Worm (Caenorhabditis elegans) whole organism, L1 larva: ENCODE measurements around the gene nhr-98.
A peak's percentile ranks its signal among the peaks of the same experiment; 100 is the strongest.

Source experiments
- C04F5.9 ChIP-seq: sonication (generic microtip); optimal IDR thresholded peaks from 2 replicates; lab custom pipeline; 2016; ENCODE audit warnings: missing genetic modification characterization, missing compliant biosample characterization
- F16B12.6 ChIP-seq: fragments of 150-350 bp; optimal IDR thresholded peaks from 2 replicates; lab custom pipeline; 2014; ENCODE audit warnings: missing biosample characterization, missing genetic modification characterization
- alr-1 ChIP-seq: fragments of 200-800 bp; sonication (Bioruptor generic); optimal IDR thresholded peaks from 2 replicates; lab custom pipeline; 2018; ENCODE audit warnings: borderline replicate concordance, mild to moderate bottlenecking, missing genetic modification characterization, missing compliant biosample characterization
- aly-2 ChIP-seq: fragments of 150-350 bp; optimal IDR thresholded peaks from 2 replicates; lab custom pipeline; 2014; ENCODE audit warnings: missing biosample characterization, missing genetic modification characterization
- ama-1 ChIP-seq: fragments of 150-350 bp; optimal IDR thresholded peaks from 2 replicates; lab custom pipeline; 2014
- ceh-88 ChIP-seq: fragments of 200-800 bp; sonication (Bioruptor generic); IDR thresholded peaks from 2 replicates; pipeline ENCODE4 v1.3.6; 2022; ENCODE audit warnings: missing genetic modification characterization, missing compliant biosample characterization
- ces-1 ChIP-seq: fragments of 150-350 bp; optimal IDR thresholded peaks from 2 replicates; lab custom pipeline; 2014; ENCODE audit warnings: missing biosample characterization, missing genetic modification reagents, missing genetic modification characterization
- efl-3 ChIP-seq: fragments of 200-800 bp; sonication (Bioruptor generic); optimal IDR thresholded peaks from 2 replicates; lab custom pipeline; 2018; ENCODE audit warnings: mild to moderate bottlenecking, missing genetic modification characterization, missing compliant biosample characterization
- elt-2 ChIP-seq: sonication (generic microtip); optimal IDR thresholded peaks from 2 replicates; lab custom pipeline; 2016; ENCODE audit warnings: missing genetic modification characterization, mild to moderate bottlenecking, inconsistent platforms, missing compliant biosample characterization, missing genetic modification reagents
- elt-3 ChIP-seq, 6 experiments: fragments of 150-350 bp in 1 of 6; sonication (generic microtip); optimal IDR thresholded peaks; 2 replicates each; lab custom pipeline; 2017 to 2018; ENCODE audit warnings: missing biosample characterization in 6 of 6, missing genetic modification characterization in 6 of 6, inconsistent platforms in 1 of 6
- ets-5 ChIP-seq: fragments of 200-800 bp; sonication (Bioruptor generic); IDR thresholded peaks from 2 replicates; pipeline ENCODE4 v1.3.6; 2022; ENCODE audit warnings: missing genetic modification characterization, missing compliant biosample characterization
- fkh-4 ChIP-seq: sonication (generic microtip); optimal IDR thresholded peaks from 2 replicates; lab custom pipeline; 2016; ENCODE audit warnings: missing compliant biosample characterization, missing genetic modification characterization, borderline replicate concordance
- fkh-8 ChIP-seq: sonication (generic microtip); optimal IDR thresholded peaks from 2 replicates; lab custom pipeline; 2016; ENCODE audit warnings: mild to moderate bottlenecking, missing genetic modification characterization, missing compliant biosample characterization
- grh-1 ChIP-seq: fragments of 200-800 bp; sonication (Bioruptor generic); IDR thresholded peaks from 2 replicates; pipeline ENCODE4 v1.3.6; 2022; ENCODE audit warnings: missing genetic modification reagents, missing genetic modification characterization, missing compliant biosample characterization
- isw-1 ChIP-seq: fragments of 200-800 bp; sonication (Bioruptor generic); IDR thresholded peaks from 2 replicates; pipeline ENCODE4 v1.3.6; 2022; ENCODE audit warnings: missing genetic modification characterization, missing compliant biosample characterization
- jun-1 ChIP-seq: fragments of 150-350 bp; optimal IDR thresholded peaks from 2 replicates; lab custom pipeline; 2014; ENCODE audit warnings: missing biosample characterization, missing genetic modification reagents, missing genetic modification characterization
- lin-14 ChIP-seq: fragments of 200-800 bp; sonication (Bioruptor generic); optimal IDR thresholded peaks from 2 replicates; lab custom pipeline; 2018; ENCODE audit warnings: mild to moderate bottlenecking, missing genetic modification characterization, moderate library complexity, missing compliant biosample characterization
- lsy-2 ChIP-seq, 2 experiments: fragments of 150-350 bp; optimal IDR thresholded peaks; 2 replicates each; lab custom pipeline; 2014; ENCODE audit warnings: missing biosample characterization in 2 of 2, missing genetic modification characterization in 2 of 2
- mab-9 ChIP-seq: fragments of 200-800 bp; sonication (Bioruptor generic); IDR thresholded peaks from 2 replicates; pipeline ENCODE4 v1.3.6; 2022; ENCODE audit warnings: missing genetic modification reagents, missing genetic modification characterization, missing compliant biosample characterization
- mef-2 ChIP-seq: fragments of 150-350 bp; optimal IDR thresholded peaks from 2 replicates; lab custom pipeline; 2014; ENCODE audit warnings: missing biosample characterization, missing genetic modification characterization
- mep-1 ChIP-seq: fragments of 150-350 bp; optimal IDR thresholded peaks from 2 replicates; lab custom pipeline; 2014; ENCODE audit warnings: missing biosample characterization, missing genetic modification characterization
- nhr-11 ChIP-seq: fragments of 150-350 bp; optimal IDR thresholded peaks from 2 replicates; lab custom pipeline; 2014; ENCODE audit warnings: missing biosample characterization, missing genetic modification characterization
- nhr-28 ChIP-seq: fragments of 150-350 bp; optimal IDR thresholded peaks from 2 replicates; lab custom pipeline; 2014; ENCODE audit warnings: missing biosample characterization, missing genetic modification characterization
- pag-3 ChIP-seq: sonication (generic microtip); optimal IDR thresholded peaks from 2 replicates; lab custom pipeline; 2017; ENCODE audit warnings: missing genetic modification characterization, mild to moderate bottlenecking, missing compliant biosample characterization, antibody characterized with exemption, borderline replicate concordance; ENCODE audit not compliant: insufficient read depth
- pax-3 ChIP-seq: fragments of 200-800 bp; sonication (Bioruptor generic); optimal IDR thresholded peaks from 2 replicates; lab custom pipeline; 2018; ENCODE audit warnings: mild to moderate bottlenecking, missing genetic modification characterization, moderate library complexity, missing compliant biosample characterization
- rnt-1 ChIP-seq: sonication (generic microtip); optimal IDR thresholded peaks from 2 replicates; lab custom pipeline; 2016; ENCODE audit warnings: mild to moderate bottlenecking, missing genetic modification characterization, moderate library complexity, missing compliant biosample characterization
- skn-1 ChIP-seq: fragments of 150-350 bp; optimal IDR thresholded peaks from 2 replicates; lab custom pipeline; 2014; ENCODE audit warnings: missing biosample characterization, missing genetic modification characterization
- snpc-4 ChIP-seq: fragments of 150-350 bp; optimal IDR thresholded peaks from 2 replicates; lab custom pipeline; 2014; ENCODE audit warnings: missing biosample characterization, missing genetic modification characterization
- snu-23 ChIP-seq: sonication (generic microtip); optimal IDR thresholded peaks from 2 replicates; lab custom pipeline; 2016; ENCODE audit warnings: missing genetic modification characterization, missing compliant biosample characterization
- sptf-1 ChIP-seq: fragments of 150-350 bp; optimal IDR thresholded peaks from 2 replicates; lab custom pipeline; 2014; ENCODE audit warnings: missing biosample characterization, missing genetic modification characterization
- swsn-7 ChIP-seq: sonication (generic microtip); optimal IDR thresholded peaks from 2 replicates; lab custom pipeline; 2016; ENCODE audit warnings: missing genetic modification characterization, missing compliant biosample characterization
- tbx-2 ChIP-seq: sonication (generic microtip); optimal IDR thresholded peaks from 2 replicates; lab custom pipeline; 2016; ENCODE audit warnings: missing genetic modification characterization, missing compliant biosample characterization
- tlp-1 ChIP-seq: fragments of 150-350 bp; optimal IDR thresholded peaks from 2 replicates; lab custom pipeline; 2014; ENCODE audit warnings: missing biosample characterization, missing genetic modification characterization
- unc-130 ChIP-seq: fragments of 150-350 bp; optimal IDR thresholded peaks from 2 replicates; lab custom pipeline; 2017; ENCODE audit warnings: missing biosample characterization, missing genetic modification characterization, inconsistent platforms
- unc-30 ChIP-seq: sonication (generic microtip); optimal IDR thresholded peaks from 2 replicates; lab custom pipeline; 2017; ENCODE audit warnings: missing biosample characterization, missing genetic modification characterization
- unc-62 ChIP-seq: fragments of 150-350 bp; optimal IDR thresholded peaks from 2 replicates; lab custom pipeline; 2014; ENCODE audit warnings: missing biosample characterization, missing genetic modification reagents, missing genetic modification characterization
- unc-86 ChIP-seq: sonication (generic microtip); optimal IDR thresholded peaks from 2 replicates; lab custom pipeline; 2016; ENCODE audit warnings: missing genetic modification characterization, missing compliant biosample characterization
- xbp-1 ChIP-seq: sonication (generic microtip); optimal IDR thresholded peaks from 2 replicates; lab custom pipeline; 2016; ENCODE audit warnings: missing genetic modification characterization, missing compliant biosample characterization
- ztf-11 ChIP-seq, 2 experiments: sonication (generic microtip); optimal IDR thresholded peaks; 2 replicates each; lab custom pipeline; 2016 to 2017; ENCODE audit warnings: missing genetic modification characterization in 2 of 2, missing biosample characterization in 1 of 2, missing compliant biosample characterization in 1 of 2

Gene nhr-98

ce11 chrV:484285-484890, 30.7 kb downstream of the nhr-98 start, which contains the start of gene nhr-212 (continued):
- TF ChIP-seq ces-1 (GFP tag; lab: Kevin White, UChicago) = no peak
- TF ChIP-seq rnt-1 = no peak
- TF ChIP-seq swsn-7 (tag; lab: Kevin White, UChicago) = no peak
- TF ChIP-seq xbp-1 = no peak
- TF ChIP-seq elt-2 (tag; lab: Kevin White, UChicago) = peak; percentile 42
- TF ChIP-seq fkh-4 = no peak
- no peak for TF ChIP-seq aly-2
- TF ChIP-seq unc-86 (tag; lab: Kevin White, UChicago) = no peak
- no peak for TF ChIP-seq isw-1
- TF ChIP-seq pax-3 = no peak
- no peak for TF ChIP-seq mep-1 (tag; lab: Kevin White, UChicago)
- no peak for TF ChIP-seq unc-30 (tag; lab: Kevin White, UChicago)
- TF ChIP-seq lin-14 (GFP tag; lab: Kevin White, UChicago) = peak; percentile 73
- TF ChIP-seq pag-3 (tag; lab: Kevin White, UChicago) = no peak
- no peak for TF ChIP-seq unc-62
- no peak for TF ChIP-seq skn-1 (tag; lab: Kevin White, UChicago)
- no peak for TF ChIP-seq ztf-11 (tag; optimal IDR thresholded peaks at IDR 0.05; lab: Kevin White, UChicago)

DNA sequence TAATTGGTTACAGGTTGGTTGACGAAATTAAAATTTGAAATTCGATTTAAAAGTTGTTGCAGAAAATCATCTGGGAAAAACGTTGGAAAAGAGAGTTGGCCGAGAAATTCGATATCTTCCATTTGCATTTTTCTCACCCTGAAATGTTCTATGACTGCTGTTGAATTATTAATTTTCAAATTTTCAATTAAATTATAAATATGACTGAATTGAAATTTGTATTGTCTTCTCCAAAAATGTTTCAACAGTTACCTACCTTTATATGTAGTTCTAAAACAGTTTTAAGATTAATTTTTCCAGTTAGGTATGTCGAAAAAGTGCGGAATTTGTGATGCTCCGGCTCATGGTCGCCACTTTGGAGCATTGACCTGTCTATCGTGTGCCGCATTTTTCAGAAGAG, 33.0 kb downstream of the nhr-98 start, which contains the start of gene nhr-211:
nhr-211 (plus strand) TSS at position 301 of the 400 bp plus-strand sequence.
- TF ChIP-seq alr-1 (tag; lab: Kevin White, UChicago) (no peak), ets-5 (GFP tag; lab: Robert Waterston, UW) (no peak), unc-62 (no peak), sptf-1 (no peak), unc-130 (no peak), C04F5.9 (tag; lab: Kevin White, UChicago) (no peak), mab-9 (GFP tag; lab: Robert Waterston, UW) (no peak), snpc-4 (tag; lab: Kevin White, UChicago) (no peak), snu-23 (no peak), efl-3 (GFP tag; lab: Kevin White, UChicago) (no peak), tlp-1 (tag; lab: Kevin White, UChicago) (no peak)

- TF ChIP-seq unc-86 (tag; lab: Kevin White, UChicago) (no peak), tlp-1 (tag; lab: Kevin White, UChicago) (no peak), ceh-88 (GFP tag; lab: Robert Waterston, UW) (no peak), nhr-28 (tag; lab: Kevin White, UChicago) (no peak), grh-1 (no peak), mef-2 (tag; lab: Kevin White, UChicago) (no peak), snu-23 (no peak), F16B12.6 (tag; lab: Kevin White, UChicago) (no peak), fkh-8 (no peak), pag-3 (tag; lab: Kevin White, UChicago) (no peak), lsy-2 (tag; optimal IDR thresholded peaks at IDR 0.05; lab: Kevin White, UChicago) (no peak), tbx-2 (no peak), snpc-4 (tag; lab: Kevin White, UChicago) (no peak), ama-1 (lab: Kevin White, UChicago) (no peak), jun-1 (no peak), elt-3 (tag; optimal IDR thresholded peaks at IDR 0.05; lab: Kevin White, UChicago) (no peak), ets-5 (GFP tag; lab: Robert Waterston, UW) (no peak), nhr-11 (tag; lab: Kevin White, UChicago) (no peak), lin-14 (GFP tag; lab: Kevin White, UChicago) (no peak)
- TF ChIP-seq, all 84 proteins: peak for 0
Measured at ce11 chrV:487980-488379, 34.3 kb downstream of the nhr-98 start.
